Worm (Caenorhabditis elegans) whole organism, L3 larva: ENCODE results near the gene C35A5.5.

ENCODE experiments used
- lin-39 ChIP-seq: fragments of 150-350 bp; optimal IDR thresholded peaks from 2 replicates; lab custom pipeline; 2018; ENCODE audit warnings: missing biosample characterization, missing genetic modification reagents, missing genetic modification characterization
- mdl-1 ChIP-seq: fragments of 150-350 bp; optimal IDR thresholded peaks from 2 replicates; lab custom pipeline; 2014; ENCODE audit warnings: missing biosample characterization, missing genetic modification characterization
- nhr-76 ChIP-seq: fragments of 150-350 bp; sonication (generic microtip); optimal IDR thresholded peaks from 5 replicates; lab custom pipeline; 2014; ENCODE audit warnings: missing biosample characterization, missing genetic modification characterization
- snpc-4 ChIP-seq: fragments of 150-350 bp; optimal IDR thresholded peaks from 2 replicates; lab custom pipeline; 2014; ENCODE audit warnings: missing biosample characterization, missing genetic modification characterization
- ztf-11 ChIP-seq: fragments of 150-350 bp; optimal IDR thresholded peaks from 2 replicates; lab custom pipeline; 2014; ENCODE audit warnings: missing biosample characterization, missing genetic modification characterization

- TF ChIP-seq ztf-11 (tag; lab: Kevin White, UChicago) (no peak), mdl-1 (tag; lab: Kevin White, UChicago) (no peak), lin-39 (tag; lab: Kevin White, UChicago) (no peak), nhr-76 (tag; lab: Kevin White, UChicago) (no peak), snpc-4 (no peak)
Observed at ce11 chrV:10485389-10485788, 20.3 kb upstream of the C35A5.5 start.
